Fruit fly (Drosophila melanogaster): Measurements from ENCODE around the gene CG13251.

Gene CG13251

dm6 chr3L:20648957-20649356 is 12.0 kb downstream of the CG13251 start:
- TF ChIP-seq usp (GFP tag; optimal IDR thresholded peaks at IDR 0.05) (no peak), Dll (optimal IDR thresholded peaks at IDR 0.05) (no peak), EcR (GFP tag; optimal IDR thresholded peaks at IDR 0.05) (no peak), pan (optimal IDR thresholded peaks at IDR 0.05) (no peak), CG8478 (optimal IDR thresholded peaks at IDR 0.05) (no peak), psq (optimal IDR thresholded peaks at IDR 0.05) (no peak)

dm6 chr3L:20657116-20657515 is 20.1 kb downstream of the CG13251 start:
- TF ChIP-seq usp (GFP tag; optimal IDR thresholded peaks at IDR 0.05) = no peak
- TF ChIP-seq pan (optimal IDR thresholded peaks at IDR 0.05) = no peak
- no peak for TF ChIP-seq Dll (optimal IDR thresholded peaks at IDR 0.05)
- TF ChIP-seq psq (optimal IDR thresholded peaks at IDR 0.05) = no peak
- no peak for TF ChIP-seq EcR (GFP tag; optimal IDR thresholded peaks at IDR 0.05)
- TF ChIP-seq CG8478 (optimal IDR thresholded peaks at IDR 0.05) = no peak

dm6 chr3L:20661178-20661577 is 24.2 kb downstream of the CG13251 start:
- TF ChIP-seq usp (GFP tag; optimal IDR thresholded peaks at IDR 0.05) (no peak), pan (optimal IDR thresholded peaks at IDR 0.05) (no peak), EcR (GFP tag; optimal IDR thresholded peaks at IDR 0.05) (no peak), Dll (optimal IDR thresholded peaks at IDR 0.05) (no peak), psq (optimal IDR thresholded peaks at IDR 0.05) (no peak), CG8478 (optimal IDR thresholded peaks at IDR 0.05) (no peak)

- TF ChIP-seq EcR (GFP tag; optimal IDR thresholded peaks at IDR 0.05) (no peak), CG8478 (optimal IDR thresholded peaks at IDR 0.05) (no peak), pan (optimal IDR thresholded peaks at IDR 0.05) (no peak), Dll (optimal IDR thresholded peaks at IDR 0.05) (no peak), usp (GFP tag; optimal IDR thresholded peaks at IDR 0.05) (no peak), psq (optimal IDR thresholded peaks at IDR 0.05) (no peak)
Measured at dm6 chr3L:20661905-20662508, 25.0 kb downstream of the CG13251 start.

dm6 chr3L:20663967-20664366 is 27.0 kb downstream of the CG13251 start:
- no peak for TF ChIP-seq pan (optimal IDR thresholded peaks at IDR 0.05)

- TF ChIP-seq EcR (GFP tag; optimal IDR thresholded peaks at IDR 0.05) = no peak
- TF ChIP-seq Dll (optimal IDR thresholded peaks at IDR 0.05) = no peak
- no peak for TF ChIP-seq pan (optimal IDR thresholded peaks at IDR 0.05)
- TF ChIP-seq CG8478 (optimal IDR thresholded peaks at IDR 0.05) = no peak
- TF ChIP-seq usp (GFP tag; optimal IDR thresholded peaks at IDR 0.05) = no peak
- TF ChIP-seq psq (optimal IDR thresholded peaks at IDR 0.05) = no peak
Measured at dm6 chr3L:20667408-20667807, 30.4 kb downstream of the CG13251 start.

- no peak for TF ChIP-seq psq (optimal IDR thresholded peaks at IDR 0.05)
- no peak for TF ChIP-seq EcR (GFP tag; optimal IDR thresholded peaks at IDR 0.05)
Measured at dm6 chr3L:20671659-20672058, 34.7 kb downstream of the CG13251 start.

dm6 chr3L:20672364-20672763 is 35.4 kb downstream of the CG13251 start:
- TF ChIP-seq CG8478 (optimal IDR thresholded peaks at IDR 0.05) = no peak
- no peak for TF ChIP-seq pan (optimal IDR thresholded peaks at IDR 0.05)
- TF ChIP-seq EcR (GFP tag; optimal IDR thresholded peaks at IDR 0.05) = no peak
- no peak for TF ChIP-seq Dll (optimal IDR thresholded peaks at IDR 0.05)
- TF ChIP-seq psq (optimal IDR thresholded peaks at IDR 0.05) = no peak
- TF ChIP-seq usp (GFP tag; optimal IDR thresholded peaks at IDR 0.05) = no peak

dm6 chr3L:20673870-20674269 is 36.9 kb downstream of the CG13251 start:
- no peak for TF ChIP-seq usp (GFP tag; optimal IDR thresholded peaks at IDR 0.05)
- no peak for TF ChIP-seq EcR (GFP tag; optimal IDR thresholded peaks at IDR 0.05)
- TF ChIP-seq Dll (optimal IDR thresholded peaks at IDR 0.05) = no peak

- TF ChIP-seq psq (optimal IDR thresholded peaks at IDR 0.05) (no peak), EcR (GFP tag; optimal IDR thresholded peaks at IDR 0.05) (no peak), CG8478 (optimal IDR thresholded peaks at IDR 0.05) (no peak)
Measured at dm6 chr3L:20676468-20676867, 39.5 kb downstream of the CG13251 start.

- TF ChIP-seq usp (GFP tag; optimal IDR thresholded peaks at IDR 0.05) (no peak), psq (optimal IDR thresholded peaks at IDR 0.05) (no peak), EcR (GFP tag; optimal IDR thresholded peaks at IDR 0.05) (no peak), Dll (optimal IDR thresholded peaks at IDR 0.05) (no peak), CG8478 (optimal IDR thresholded peaks at IDR 0.05) (no peak), pan (optimal IDR thresholded peaks at IDR 0.05) (no peak)
Measured at dm6 chr3L:20685079-20685478, 48.1 kb downstream of the CG13251 start.

- no peak for TF ChIP-seq EcR (GFP tag; optimal IDR thresholded peaks at IDR 0.05)
- TF ChIP-seq Dll (optimal IDR thresholded peaks at IDR 0.05) = no peak
- TF ChIP-seq psq (optimal IDR thresholded peaks at IDR 0.05) = no peak
- TF ChIP-seq pan (optimal IDR thresholded peaks at IDR 0.05) = no peak
- TF ChIP-seq usp (GFP tag; optimal IDR thresholded peaks at IDR 0.05) = no peak
- no peak for TF ChIP-seq CG8478 (optimal IDR thresholded peaks at IDR 0.05)
Measured at dm6 chr3L:20687134-20687787, 50.3 kb downstream of the CG13251 start.

- TF ChIP-seq pan (optimal IDR thresholded peaks at IDR 0.05) (peak; percentile 80), psq (optimal IDR thresholded peaks at IDR 0.05) (no peak)
Measured at dm6 chr3L:20688194-20688785, 51.3 kb downstream of the CG13251 start.
